Worm (Caenorhabditis elegans) whole organism, L4 larva: ENCODE measurements around the gene scb-1.

Experiments
- F49E8.2 ChIP-seq: sonication (generic microtip); optimal IDR thresholded peaks from 2 replicates; lab custom pipeline; 2016; ENCODE audit warnings: missing compliant biosample characterization, mild to moderate bottlenecking, missing genetic modification characterization, borderline replicate concordance
- Y105C5A.15 ChIP-seq: fragments of 200-800 bp; sonication (Bioruptor generic); IDR thresholded peaks from 2 replicates; pipeline ENCODE4 v1.3.6; 2022; ENCODE audit warnings: missing genetic modification characterization, missing compliant biosample characterization
- Y5F2A.4 ChIP-seq: fragments of 200-800 bp; sonication (Bioruptor generic); optimal IDR thresholded peaks from 2 replicates; lab custom pipeline; 2018; ENCODE audit warnings: mild to moderate bottlenecking, missing genetic modification characterization, missing compliant biosample characterization
- Y75B8A.6 ChIP-seq: fragments of 200-800 bp; sonication (Bioruptor generic); IDR thresholded peaks from 2 replicates; pipeline ENCODE4 v1.3.6; 2022; ENCODE audit warnings: missing genetic modification reagents, missing genetic modification characterization, missing compliant biosample characterization
- aha-1 ChIP-seq: fragments of 150-350 bp; peaks from one replicate; lab custom pipeline; 2014; ENCODE audit warnings: missing biosample characterization, missing genetic modification characterization
- ama-1 ChIP-seq: fragments of 150-350 bp; optimal IDR thresholded peaks from 2 replicates; lab custom pipeline; 2014; ENCODE audit warnings: inconsistent platforms, mixed read lengths
- arid-1 ChIP-seq: fragments of 200-800 bp; sonication (Bioruptor generic); conservative IDR thresholded peaks from 2 replicates; pipeline ENCODE4 v1.3.6; 2022; ENCODE audit warnings: missing genetic modification reagents, missing genetic modification characterization, missing compliant biosample characterization
- attf-4 ChIP-seq: sonication (generic microtip); optimal IDR thresholded peaks from 3 replicates; lab custom pipeline; 2017; ENCODE audit warnings: missing biosample characterization, missing genetic modification characterization
- ceh-28 ChIP-seq: fragments of 150-350 bp; optimal IDR thresholded peaks from 2 replicates; lab custom pipeline; 2014; ENCODE audit warnings: missing biosample characterization, missing genetic modification reagents, missing genetic modification characterization
- ceh-82 ChIP-seq: sonication (generic microtip); optimal IDR thresholded peaks from 2 replicates; lab custom pipeline; 2017; ENCODE audit warnings: missing biosample characterization, missing genetic modification characterization
- cey-2 ChIP-seq: sonication (generic microtip); optimal IDR thresholded peaks from 3 replicates; lab custom pipeline; 2017; ENCODE audit warnings: missing genetic modification characterization, mild to moderate bottlenecking, missing compliant biosample characterization, antibody characterized with exemption, borderline replicate concordance; ENCODE audit not compliant: insufficient read depth
- daf-16 ChIP-seq, 3 experiments: sonication (generic microtip); optimal IDR thresholded peaks; 2 replicates each; lab custom pipeline; 2016 to 2017; ENCODE audit warnings: missing genetic modification characterization in 3 of 3, missing genetic modification reagents in 3 of 3, mild to moderate bottlenecking in 2 of 3, missing compliant biosample characterization in 2 of 3, missing biosample characterization in 1 of 3, moderate library complexity in 1 of 3
- daf-19 ChIP-seq: fragments of 200-800 bp; sonication (Bioruptor generic); conservative IDR thresholded peaks from 2 replicates; pipeline ENCODE4 v1.3.6; 2022; ENCODE audit warnings: missing genetic modification characterization, missing compliant biosample characterization
- daf-8 ChIP-seq: fragments of 200-800 bp; sonication (Bioruptor generic); IDR thresholded peaks from 2 replicates; pipeline ENCODE4 v1.3.6; 2022; ENCODE audit warnings: missing genetic modification characterization, missing compliant biosample characterization
- dmd-6 ChIP-seq: fragments of 200-800 bp; sonication (Bioruptor generic); IDR thresholded peaks from 2 replicates; pipeline ENCODE4 v1.3.6; 2022; ENCODE audit warnings: missing genetic modification reagents, missing genetic modification characterization, missing compliant biosample characterization
- dmd-8 ChIP-seq: fragments of 200-800 bp; sonication (Bioruptor generic); IDR thresholded peaks from 2 replicates; pipeline ENCODE4 v1.3.6; 2022; ENCODE audit warnings: missing genetic modification characterization, missing compliant biosample characterization
- dpl-1 ChIP-seq: fragments of 150-350 bp; optimal IDR thresholded peaks from 2 replicates; lab custom pipeline; 2014; ENCODE audit warnings: missing biosample characterization, missing genetic modification reagents, missing genetic modification characterization
- dve-1 ChIP-seq: sonication (generic microtip); optimal IDR thresholded peaks from 2 replicates; lab custom pipeline; 2017; ENCODE audit warnings: antibody characterized with exemption, mild to moderate bottlenecking, missing genetic modification characterization, missing compliant biosample characterization; ENCODE audit not compliant: insufficient read depth
- egl-27 ChIP-seq: sonication (generic microtip); optimal IDR thresholded peaks from 3 replicates; lab custom pipeline; 2017; ENCODE audit warnings: missing biosample characterization, missing genetic modification reagents, missing genetic modification characterization
- gei-8 ChIP-seq: fragments of 200-800 bp; sonication (Bioruptor generic); optimal IDR thresholded peaks from 2 replicates; lab custom pipeline; 2018; ENCODE audit warnings: mild to moderate bottlenecking, missing genetic modification characterization, missing compliant biosample characterization
- hmg-1.1 ChIP-seq: fragments of 200-800 bp; sonication (Bioruptor generic); IDR thresholded peaks from 2 replicates; pipeline ENCODE4 v1.3.6; 2022; ENCODE audit warnings: missing genetic modification reagents, missing genetic modification characterization, missing compliant biosample characterization
- jun-1 ChIP-seq: fragments of 150-350 bp; optimal IDR thresholded peaks from 2 replicates; lab custom pipeline; 2014; ENCODE audit warnings: missing biosample characterization, missing genetic modification reagents, missing genetic modification characterization
- lim-7 ChIP-seq: fragments of 200-800 bp; sonication (Bioruptor generic); IDR thresholded peaks from 2 replicates; pipeline ENCODE4 v1.3.6; 2022; ENCODE audit warnings: missing genetic modification characterization, missing compliant biosample characterization
- lin-1 ChIP-seq: fragments of 200-800 bp; sonication (Bioruptor generic); IDR thresholded peaks from 2 replicates; pipeline ENCODE4 v1.3.6; 2022; ENCODE audit warnings: missing genetic modification reagents, missing genetic modification characterization, missing compliant biosample characterization
- lin-13 ChIP-seq: fragments of 150-350 bp; optimal IDR thresholded peaks from 2 replicates; lab custom pipeline; 2014; ENCODE audit warnings: missing biosample characterization, missing genetic modification reagents, missing genetic modification characterization
- lin-15B ChIP-seq: fragments of 150-350 bp; sonication (generic microtip); optimal IDR thresholded peaks from 3 replicates; lab custom pipeline; 2014; ENCODE audit warnings: missing biosample characterization, missing genetic modification characterization
- lin-29 ChIP-seq: fragments of 200-800 bp; sonication (Bioruptor generic); IDR thresholded peaks from 2 replicates; pipeline ENCODE4 v1.3.6; 2022; ENCODE audit warnings: missing genetic modification reagents, missing genetic modification characterization, missing compliant biosample characterization
- lin-38 ChIP-seq: fragments of 200-800 bp; sonication (Bioruptor generic); IDR thresholded peaks from 2 replicates; pipeline ENCODE4 v1.3.6; 2022; ENCODE audit warnings: missing genetic modification reagents, missing genetic modification characterization, missing compliant biosample characterization
- mdl-1 ChIP-seq, 2 experiments: fragments of 150-350 bp in 1 of 2; sonication (generic microtip) in 1 of 2; optimal IDR thresholded peaks; 2 replicates each; lab custom pipeline; 2014 to 2017; ENCODE audit warnings: missing biosample characterization in 2 of 2, missing genetic modification characterization in 2 of 2
- mes-2 ChIP-seq: sonication (generic microtip); optimal IDR thresholded peaks from 2 replicates; lab custom pipeline; 2016; ENCODE audit warnings: missing genotype, mild to moderate bottlenecking, missing genetic modification characterization, missing compliant biosample characterization; ENCODE audit not compliant: poor library complexity, severe bottlenecking
- mxl-2 ChIP-seq: fragments of 200-800 bp; sonication (Bioruptor generic); conservative IDR thresholded peaks from 2 replicates; pipeline ENCODE4 v1.3.6; 2022; ENCODE audit warnings: missing genetic modification reagents, missing genetic modification characterization, missing compliant biosample characterization
- mxl-3 ChIP-seq: fragments of 200-800 bp; sonication (Bioruptor generic); optimal IDR thresholded peaks from 2 replicates; lab custom pipeline; 2018; ENCODE audit warnings: mild to moderate bottlenecking, missing genetic modification characterization, missing compliant biosample characterization
- nhr-25 ChIP-seq: sonication (generic microtip); optimal IDR thresholded peaks from 2 replicates; lab custom pipeline; 2017; ENCODE audit warnings: missing genetic modification characterization, mild to moderate bottlenecking, missing compliant biosample characterization, antibody characterized with exemption, moderate library complexity, borderline replicate concordance; ENCODE audit not compliant: insufficient read depth
- nhr-28 ChIP-seq: fragments of 150-350 bp; optimal IDR thresholded peaks from 2 replicates; lab custom pipeline; 2014; ENCODE audit warnings: missing biosample characterization, missing genetic modification characterization
- nhr-41 ChIP-seq: fragments of 200-800 bp; sonication (Bioruptor generic); IDR thresholded peaks from 2 replicates; pipeline ENCODE4 v1.3.6; 2022; ENCODE audit warnings: missing genetic modification reagents, missing genetic modification characterization, missing compliant biosample characterization
- nhr-42 ChIP-seq: fragments of 200-800 bp; sonication (Bioruptor generic); IDR thresholded peaks from 2 replicates; pipeline ENCODE4 v1.3.6; 2022; ENCODE audit warnings: missing genetic modification characterization, missing compliant biosample characterization
- nhr-6 ChIP-seq: fragments of 150-350 bp; optimal IDR thresholded peaks from 2 replicates; lab custom pipeline; 2014; ENCODE audit warnings: missing biosample characterization, missing genetic modification characterization
- nhr-76 ChIP-seq: fragments of 150-350 bp; optimal IDR thresholded peaks from 2 replicates; lab custom pipeline; 2014; ENCODE audit warnings: missing biosample characterization, missing genetic modification characterization
- pqm-1 ChIP-seq: sonication (generic microtip); optimal IDR thresholded peaks from 2 replicates; lab custom pipeline; 2017; ENCODE audit warnings: missing biosample characterization, missing genetic modification characterization
- rbr-2 ChIP-seq: sonication (generic microtip); optimal IDR thresholded peaks from 2 replicates; lab custom pipeline; 2016; ENCODE audit warnings: missing genotype, missing genetic modification characterization, missing compliant biosample characterization
- set-16 ChIP-seq: fragments of 200-800 bp; sonication (Bioruptor generic); IDR thresholded peaks from 2 replicates; pipeline ENCODE4 v1.3.6; 2022; ENCODE audit warnings: missing genetic modification reagents, missing genetic modification characterization, missing compliant biosample characterization
- snpc-1.2 ChIP-seq: fragments of 200-800 bp; sonication (Bioruptor generic); IDR thresholded peaks from 2 replicates; pipeline ENCODE4 v1.3.6; 2022; ENCODE audit warnings: missing genetic modification reagents, missing genetic modification characterization, missing compliant biosample characterization
- vab-7 ChIP-seq: fragments of 200-800 bp; sonication (Bioruptor generic); IDR thresholded peaks from 2 replicates; pipeline ENCODE4 v1.3.6; 2022; ENCODE audit warnings: missing genetic modification reagents, missing genetic modification characterization, missing compliant biosample characterization
- zag-1 ChIP-seq: fragments of 150-350 bp; optimal IDR thresholded peaks from 2 replicates; lab custom pipeline; 2014; ENCODE audit warnings: missing biosample characterization, missing genetic modification characterization
- zfp-3 ChIP-seq: fragments of 200-800 bp; sonication (Bioruptor generic); conservative IDR thresholded peaks from 2 replicates; pipeline ENCODE4 v1.3.6; 2022; ENCODE audit warnings: missing genetic modification reagents, missing genetic modification characterization, missing compliant biosample characterization
- zip-11 ChIP-seq: fragments of 200-800 bp; sonication (Bioruptor generic); IDR thresholded peaks from 2 replicates; pipeline ENCODE4 v1.3.6; 2022; ENCODE audit warnings: missing genetic modification characterization, missing compliant biosample characterization
- ztf-7 ChIP-seq: fragments of 150-350 bp; optimal IDR thresholded peaks from 2 replicates; lab custom pipeline; 2014; ENCODE audit warnings: missing biosample characterization, missing genetic modification characterization

scb-1 gene

DNA sequence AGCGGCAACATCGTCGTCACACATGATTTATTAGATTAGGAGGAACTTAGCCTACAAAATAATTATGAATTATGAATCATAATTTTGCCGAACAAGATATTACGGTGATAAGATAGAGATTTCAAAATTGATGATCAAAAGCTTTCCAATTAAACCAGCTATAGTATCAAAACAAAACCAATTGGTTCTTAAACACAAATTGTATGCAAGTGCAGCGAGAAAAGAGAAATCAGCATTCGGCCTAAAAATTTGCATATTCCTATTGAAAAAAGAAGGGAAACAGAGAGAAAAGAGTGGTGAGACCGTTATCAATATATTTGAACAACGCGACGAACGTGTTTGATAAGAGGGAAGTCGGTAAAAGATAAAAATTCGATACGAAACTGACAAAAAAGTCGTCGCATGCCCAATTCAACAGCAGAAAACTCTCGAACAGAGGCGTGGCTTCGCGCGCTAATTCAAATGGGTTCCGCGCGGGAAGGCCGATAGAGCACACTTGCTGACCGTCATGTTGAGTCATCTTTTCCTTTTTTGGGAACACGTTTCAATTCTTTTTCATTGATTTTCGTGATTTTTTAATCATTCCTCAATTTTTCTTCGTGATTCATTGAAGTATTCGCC is 41.3 kb downstream of the scb-1 start, which contains the start of gene act-2 (continued):
- TF ChIP-seq zip-11 (GFP tag; lab: Robert Waterston, UW) (no peak), nhr-42 (no peak), ztf-7 (tag; lab: Kevin White, UChicago) (no peak), mxl-2 (no peak), dpl-1 (GFP tag; lab: Kevin White, UChicago) (peak; percentile 93), daf-16 (GFP tag; optimal IDR thresholded peaks at IDR 0.05; lab: Kevin White, UChicago) (no peak), daf-16 (tag; optimal IDR thresholded peaks at IDR 0.05; lab: Kevin White, UChicago) (no peak), egl-27 (tag; lab: Kevin White, UChicago) (no peak), Y75B8A.6 (GFP tag; lab: Robert Waterston, UW) (no peak), gei-8 (GFP tag; lab: Kevin White, UChicago) (no peak), nhr-41 (GFP tag; lab: Robert Waterston, UW) (no peak), zag-1 (no peak), cey-2 (tag; lab: Kevin White, UChicago) (no peak), mxl-3 (GFP tag; lab: Kevin White, UChicago) (peak; percentile 84), dmd-6 (GFP tag; lab: Robert Waterston, UW) (peak; percentile 57), lin-1 (GFP tag; lab: Robert Waterston, UW) (no peak), ceh-28 (tag; lab: Kevin White, UChicago) (no peak), Y5F2A.4 (GFP tag; lab: Kevin White, UChicago) (no peak), lim-7 (GFP tag; lab: Robert Waterston, UW) (no peak)

- TF ChIP-seq daf-8 (no peak), zfp-3 (GFP tag; lab: Robert Waterston, UW) (peak; percentile 49), jun-1 (tag; lab: Kevin White, UChicago) (no peak), rbr-2 (tag; lab: Kevin White, UChicago) (no peak), mxl-3 (GFP tag; lab: Kevin White, UChicago) (no peak), snpc-1.2 (GFP tag; lab: Robert Waterston, UW) (peak; percentile 61; the same call in 1 of the 2 replicates), nhr-6 (tag; lab: Kevin White, UChicago) (peak; percentile 10), zip-11 (GFP tag; lab: Robert Waterston, UW) (no peak), dve-1 (tag; lab: Kevin White, UChicago) (peak; percentile 1), aha-1 (tag; lab: Kevin White, UChicago) (peak; percentile 55), lin-13 (peak; percentile 50), Y105C5A.15 (GFP tag; lab: Robert Waterston, UW) (peak; percentile 65; the same call in 1 of the 2 replicates), lin-15B (tag; lab: Kevin White, UChicago) (no peak), ceh-82 (tag; lab: Kevin White, UChicago) (no peak), set-16 (GFP tag; lab: Robert Waterston, UW) (no peak), lim-7 (GFP tag; lab: Robert Waterston, UW) (peak; percentile 57), nhr-28 (peak; percentile 12), lin-38 (peak; percentile 83), lin-1 (GFP tag; lab: Robert Waterston, UW) (0 out of 2 replicates have a peak, but pooled peaks have one; percentile 24), nhr-25 (tag; lab: Kevin White, UChicago) (no peak), vab-7 (GFP tag; lab: Robert Waterston, UW) (no peak; the same call in 1 of the 2 replicates), nhr-76 (tag; lab: Kevin White, UChicago) (no peak), ama-1 (lab: Kevin White, UChicago) (peak; percentile 77), attf-4 (tag; lab: Kevin White, UChicago) (no peak), ztf-7 (tag; lab: Kevin White, UChicago) (no peak), arid-1 (GFP tag; lab: Robert Waterston, UW) (peak; percentile 78), daf-19 (GFP tag; lab: Robert Waterston, UW) (no peak), dmd-8 (peak; percentile 81; the same call in 1 of the 2 replicates), mdl-1 (tag; optimal IDR thresholded peaks at IDR 0.05; lab: Kevin White, UChicago) (no peak), pqm-1 (tag; lab: Kevin White, UChicago) (peak; percentile 1), F49E8.2 (peak; percentile 93), Y75B8A.6 (GFP tag; lab: Robert Waterston, UW) (0 out of 2 replicates have a peak, but pooled peaks have one; percentile 12), mes-2 (tag; lab: Kevin White, UChicago) (no peak), hmg-1.1 (GFP tag; lab: Robert Waterston, UW) (0 out of 2 replicates have a peak, but pooled peaks have one; percentile 26), lin-29 (0 out of 2 replicates have a peak, but pooled peaks have one; percentile 9)
These were observed 43.1 kb downstream of the scb-1 start for ce11 chrV:11076403-11076802.
